Fruit fly (Drosophila melanogaster) whole organism, embryonic: ENCODE results near the gene Hr78.
A peak's percentile ranks its signal among the peaks of the same experiment; 100 is the strongest.

ENCODE experiments used
- Atf-2 ChIP-seq: fragments of 200-800 bp; sonication (Bioruptor generic); optimal IDR thresholded peaks from 2 replicates; lab custom pipeline; 2016; ENCODE audit warnings: missing biosample characterization, missing genetic modification characterization
- CG10147 ChIP-seq: fragments of 200-800 bp; sonication (Bioruptor generic); optimal IDR thresholded peaks from 2 replicates; lab custom pipeline; 2019; ENCODE audit warnings: missing biosample characterization, mild to moderate bottlenecking, missing genetic modification characterization, moderate library complexity
- CG11456 ChIP-seq: fragments of 200-800 bp; sonication (Bioruptor generic); IDR thresholded peaks from 3 replicates; pipeline ENCODE4 v1.3.6; 2022; ENCODE audit warnings: missing biosample characterization, missing genetic modification characterization
- CG11504 ChIP-seq: fragments of 200-800 bp; sonication (Bioruptor generic); optimal IDR thresholded peaks from 3 replicates; lab custom pipeline; 2019; ENCODE audit warnings: missing biosample characterization, mild to moderate bottlenecking, missing genetic modification characterization, moderate library complexity
- CG11560 ChIP-seq: fragments of 200-800 bp; sonication (Bioruptor generic); IDR thresholded peaks from 3 replicates; pipeline ENCODE4 v1.3.6; 2022; ENCODE audit warnings: missing biosample characterization, missing genetic modification characterization
- CG14860 ChIP-seq: fragments of 200-800 bp; sonication (Bioruptor generic); IDR thresholded peaks from 3 replicates; pipeline ENCODE4 v1.3.6; 2022; ENCODE audit warnings: missing biosample characterization, missing genetic modification characterization; ENCODE audit not compliant: partially characterized antibody
- CG1602 ChIP-seq: fragments of 200-800 bp; sonication (Bioruptor generic); optimal IDR thresholded peaks from 3 replicates; lab custom pipeline; 2016; ENCODE audit warnings: missing biosample characterization, missing genetic modification characterization
- CG1647 ChIP-seq: fragments of 200-800 bp; sonication (Bioruptor generic); optimal IDR thresholded peaks from 3 replicates; lab custom pipeline; 2016; ENCODE audit warnings: missing biosample characterization, missing genetic modification characterization
- CG17912 ChIP-seq: fragments of 200-800 bp; sonication (Bioruptor generic); optimal IDR thresholded peaks from 2 replicates; lab custom pipeline; 2018; ENCODE audit warnings: missing biosample characterization, mild to moderate bottlenecking, missing genetic modification characterization
- CG2712 ChIP-seq: fragments of 200-800 bp; optimal IDR thresholded peaks from 3 replicates; lab custom pipeline; 2019; ENCODE audit warnings: missing biosample characterization, mild to moderate bottlenecking, missing genetic modification characterization, moderate library complexity
- CG3281 ChIP-seq: fragments of 200-800 bp; sonication (Bioruptor generic); optimal IDR thresholded peaks from 3 replicates; lab custom pipeline; 2017; ENCODE audit warnings: missing biosample characterization, mild to moderate bottlenecking, missing genetic modification characterization
- CG3407 ChIP-seq: fragments of 200-800 bp; sonication (Bioruptor generic); optimal IDR thresholded peaks from 2 replicates; lab custom pipeline; 2018; ENCODE audit warnings: missing biosample characterization, mild to moderate bottlenecking, missing genetic modification characterization
- CG4282 ChIP-seq: fragments of 200-800 bp; sonication (Bioruptor generic); optimal IDR thresholded peaks from 2 replicates; lab custom pipeline; 2016; ENCODE audit warnings: missing biosample characterization, missing genetic modification characterization
- CG5953 ChIP-seq: fragments of 200-800 bp; sonication (Bioruptor generic); IDR thresholded peaks from 2 replicates; pipeline ENCODE4 v1.3.6; 2022; ENCODE audit warnings: missing biosample characterization, missing genetic modification characterization
- CG8924 ChIP-seq: fragments of 200-800 bp; optimal IDR thresholded peaks from 3 replicates; lab custom pipeline; 2019; ENCODE audit warnings: missing biosample characterization, mild to moderate bottlenecking, missing genetic modification characterization, moderate library complexity
- CG9609 ChIP-seq: fragments of 200-800 bp; sonication (Bioruptor generic); optimal IDR thresholded peaks from 3 replicates; lab custom pipeline; 2016; ENCODE audit warnings: missing biosample characterization, missing genetic modification characterization
- CG9727 ChIP-seq: fragments of 200-800 bp; sonication (Bioruptor generic); optimal IDR thresholded peaks from 3 replicates; lab custom pipeline; 2017; ENCODE audit warnings: missing biosample characterization, mild to moderate bottlenecking, missing genetic modification characterization
- CrebB ChIP-seq: fragments of 200-800 bp; sonication (Bioruptor generic); optimal IDR thresholded peaks from 3 replicates; lab custom pipeline; 2018; ENCODE audit warnings: missing biosample characterization, mild to moderate bottlenecking, missing genetic modification characterization
- Drgx ChIP-seq: fragments of 200-800 bp; sonication (Bioruptor generic); IDR thresholded peaks from 2 replicates; pipeline ENCODE4 v1.3.6; 2022; ENCODE audit warnings: missing biosample characterization, missing genetic modification characterization
- ERR ChIP-seq: fragments of 200-800 bp; sonication (Bioruptor generic); optimal IDR thresholded peaks from 2 replicates; lab custom pipeline; 2016; ENCODE audit warnings: missing biosample characterization, missing genetic modification characterization
- Gug ChIP-seq: fragments of 200-800 bp; sonication (Bioruptor generic); IDR thresholded peaks from 4 replicates; pipeline ENCODE4 v1.3.6; 2022; ENCODE audit warnings: missing biosample characterization, missing genetic modification characterization
- HHEX ChIP-seq: fragments of 200-800 bp; sonication (Bioruptor generic); optimal IDR thresholded peaks from 3 replicates; lab custom pipeline; 2017; ENCODE audit warnings: missing biosample characterization, mild to moderate bottlenecking, missing genetic modification characterization, missing genetic modification reagents
- Jarid2 ChIP-seq: fragments of 200-800 bp; sonication (Bioruptor generic); optimal IDR thresholded peaks from 3 replicates; lab custom pipeline; 2017; ENCODE audit warnings: mild to moderate bottlenecking, missing biosample characterization, missing genetic modification reagents, missing genetic modification characterization
- Lhr ChIP-seq: fragments of 200-800 bp; sonication (Bioruptor generic); optimal IDR thresholded peaks from 3 replicates; lab custom pipeline; 2017; ENCODE audit warnings: mild to moderate bottlenecking, missing biosample characterization, missing genetic modification reagents, missing genetic modification characterization
- MBD-R2 ChIP-seq: fragments of 200-800 bp; sonication (Bioruptor generic); IDR thresholded peaks from 2 replicates; pipeline ENCODE4 v1.3.6; 2022; ENCODE audit warnings: missing biosample characterization, missing genetic modification characterization
- MTF-1 ChIP-seq: fragments of 200-800 bp; sonication (Bioruptor generic); optimal IDR thresholded peaks from 2 replicates; lab custom pipeline; 2018; ENCODE audit warnings: missing biosample characterization, mild to moderate bottlenecking, missing genetic modification characterization, borderline replicate concordance
- Mad ChIP-seq: fragments of 200-800 bp; sonication (Bioruptor generic); optimal IDR thresholded peaks from 2 replicates; lab custom pipeline; 2016; ENCODE audit warnings: missing biosample characterization, missing genetic modification characterization
- Optix ChIP-seq: fragments of 200-800 bp; sonication (Bioruptor generic); IDR thresholded peaks from 3 replicates; pipeline ENCODE4 v1.3.6; 2022; ENCODE audit warnings: missing biosample characterization, missing genetic modification characterization
- Scr ChIP-seq: fragments of 200-800 bp; sonication (Bioruptor generic); IDR thresholded peaks from 2 replicates; pipeline ENCODE4 v1.3.6; 2022; ENCODE audit warnings: missing biosample characterization, missing genetic modification characterization; ENCODE audit not compliant: partially characterized antibody
- aop ChIP-seq: fragments of 200-800 bp; sonication (Bioruptor generic); IDR thresholded peaks from 2 replicates; pipeline ENCODE4 v1.3.6; 2022; ENCODE audit warnings: missing biosample characterization, missing genetic modification characterization
- ase ChIP-seq: fragments of 200-800 bp; sonication (Bioruptor generic); IDR thresholded peaks from 3 replicates; pipeline ENCODE4 v1.3.6; 2022; ENCODE audit warnings: missing biosample characterization, missing genetic modification characterization
- bab2 ChIP-seq: fragments of 200-800 bp; sonication (Bioruptor generic); optimal IDR thresholded peaks from 2 replicates; lab custom pipeline; 2016; ENCODE audit warnings: missing biosample characterization, missing genetic modification characterization
- da ChIP-seq: fragments of 200-800 bp; sonication (Bioruptor generic); optimal IDR thresholded peaks from 2 replicates; lab custom pipeline; 2016; ENCODE audit warnings: missing biosample characterization, missing genetic modification characterization
- gcm ChIP-seq: fragments of 200-800 bp; sonication (Bioruptor generic); optimal IDR thresholded peaks from 2 replicates; lab custom pipeline; 2019; ENCODE audit warnings: missing biosample characterization, mild to moderate bottlenecking, missing genetic modification characterization, moderate library complexity
- grn ChIP-seq: fragments of 200-800 bp; sonication (Bioruptor generic); optimal IDR thresholded peaks from 3 replicates; lab custom pipeline; 2017; ENCODE audit warnings: missing biosample characterization, missing genetic modification characterization
- gt ChIP-seq: fragments of 200-800 bp; sonication (Bioruptor generic); IDR thresholded peaks from 2 replicates; pipeline ENCODE4 v1.3.6; 2022; ENCODE audit warnings: missing biosample characterization, missing genetic modification characterization
- kah ChIP-seq: fragments of 200-800 bp; sonication (Bioruptor generic); optimal IDR thresholded peaks from 2 replicates; lab custom pipeline; 2018; ENCODE audit warnings: missing biosample characterization, mild to moderate bottlenecking, missing genetic modification characterization
- knrl ChIP-seq: fragments of 200-800 bp; sonication (Bioruptor generic); IDR thresholded peaks from 3 replicates; pipeline ENCODE4 v1.3.6; 2022; ENCODE audit warnings: missing biosample characterization, missing genetic modification characterization; ENCODE audit not compliant: partially characterized antibody
- lab ChIP-seq: fragments of 200-800 bp; sonication (Bioruptor generic); optimal IDR thresholded peaks from 3 replicates; lab custom pipeline; 2017; ENCODE audit warnings: missing biosample characterization, missing genetic modification characterization, mild to moderate bottlenecking, moderate library complexity, missing genetic modification reagents
- org-1 ChIP-seq: fragments of 200-800 bp; sonication (Bioruptor generic); optimal IDR thresholded peaks from 2 replicates; lab custom pipeline; 2017; ENCODE audit warnings: missing biosample characterization, missing genetic modification characterization
- pum ChIP-seq: fragments of 200-800 bp; sonication (Bioruptor generic); optimal IDR thresholded peaks from 2 replicates; lab custom pipeline; 2016; ENCODE audit warnings: missing biosample characterization, missing genetic modification characterization
- seq ChIP-seq: fragments of 200-800 bp; sonication (Bioruptor generic); IDR thresholded peaks from 2 replicates; pipeline ENCODE4 v1.3.6; 2022; ENCODE audit warnings: missing biosample characterization, missing genetic modification characterization
- sisA ChIP-seq: fragments of 200-800 bp; sonication (Bioruptor generic); IDR thresholded peaks from 2 replicates; pipeline ENCODE4 v1.3.6; 2022; ENCODE audit warnings: missing biosample characterization, missing genetic modification characterization
- sqz ChIP-seq: fragments of 200-800 bp; sonication (Bioruptor generic); optimal IDR thresholded peaks from 3 replicates; lab custom pipeline; 2018; ENCODE audit warnings: missing biosample characterization, mild to moderate bottlenecking, missing genetic modification characterization
- sr ChIP-seq: fragments of 200-800 bp; sonication (Bioruptor generic); IDR thresholded peaks from 3 replicates; pipeline ENCODE4 v1.3.6; 2022; ENCODE audit warnings: missing biosample characterization, missing genetic modification characterization
- tll ChIP-seq, 2 experiments: fragments of 200-800 bp in 1 of 2; fragments of >200 bp in 1 of 2; sonication (Bioruptor generic) in 1 of 2; optimal IDR thresholded peaks; 2 replicates each; lab custom pipeline; 2017 to 2019; ENCODE audit warnings: missing biosample characterization in 2 of 2, missing genetic modification characterization in 2 of 2, mild to moderate bottlenecking in 1 of 2, moderate library complexity in 1 of 2
- tna ChIP-seq: fragments of 200-800 bp; sonication (Bioruptor generic); IDR thresholded peaks from 2 replicates; pipeline ENCODE4 v1.3.6; 2022; ENCODE audit warnings: missing biosample characterization, missing genetic modification characterization; ENCODE audit not compliant: partially characterized antibody
- trem ChIP-seq: fragments of 200-800 bp; optimal IDR thresholded peaks from 3 replicates; lab custom pipeline; 2019; ENCODE audit warnings: missing biosample characterization, mild to moderate bottlenecking, missing genetic modification characterization, moderate library complexity
- tx ChIP-seq: fragments of 200-800 bp; sonication (Bioruptor generic); optimal IDR thresholded peaks from 2 replicates; lab custom pipeline; 2016; ENCODE audit warnings: missing biosample characterization, missing genetic modification characterization
- wdn ChIP-seq: fragments of 200-800 bp; sonication (Bioruptor generic); IDR thresholded peaks from 2 replicates; pipeline ENCODE4 v1.3.6; 2022; ENCODE audit warnings: missing biosample characterization, missing genetic modification characterization
- yki ChIP-seq: fragments of >200 bp; optimal IDR thresholded peaks from 3 replicates; lab custom pipeline; 2018
- zf30C ChIP-seq: fragments of 200-800 bp; sonication (Bioruptor generic); optimal IDR thresholded peaks from 3 replicates; lab custom pipeline; 2018; ENCODE audit warnings: missing biosample characterization, mild to moderate bottlenecking, missing genetic modification characterization

Hr78 gene

dm6 chr3L:21483837-21484236 is 13.5 kb downstream of the Hr78 start (continued):
- TF ChIP-seq gcm (GFP tag; lab: Kevin White, UChicago) (no peak), kah (GFP tag; lab: Kevin White, UChicago) (no peak), CG17912 (peak; percentile 54), da (GFP tag; lab: Kevin White, UChicago) (no peak), MBD-R2 (GFP tag; lab: Robert Waterston, UW) (peak; percentile 19; the same call in 1 of the 2 replicates), wdn (no peak), aop (GFP tag; lab: Robert Waterston, UW) (no peak), CG11456 (no peak), CG14860 (GFP tag; lab: Robert Waterston, UW) (no peak), Mad (GFP tag; lab: Kevin White, UChicago) (no peak), trem (tag; lab: Kevin White, UChicago) (peak; percentile 95), CG3407 (no peak), Atf-2 (GFP tag; lab: Kevin White, UChicago) (no peak), bab2 (GFP tag; lab: Kevin White, UChicago) (peak; percentile 17), CG9727 (GFP tag; lab: Kevin White, UChicago) (no peak), org-1 (GFP tag; lab: Kevin White, UChicago) (no peak), CrebB (no peak), tx (GFP tag; lab: Kevin White, UChicago) (no peak), CG4282 (GFP tag; lab: Kevin White, UChicago) (no peak), seq (no peak), HHEX (GFP tag; lab: Kevin White, UChicago) (no peak), CG8924 (tag; lab: Kevin White, UChicago) (no peak), lab (GFP tag; lab: Kevin White, UChicago) (no peak), Drgx (GFP tag; lab: Robert Waterston, UW) (no peak), zf30C (no peak), Scr (GFP tag; lab: Robert Waterston, UW) (0 out of 2 replicates have a peak, but pooled peaks have one; percentile 22), Lhr (GFP tag; lab: Kevin White, UChicago) (peak; percentile 95), knrl (GFP tag; lab: Robert Waterston, UW) (peak; percentile 50; the same call in 1 of the 3 replicates), yki (lab: Kevin White, UChicago) (no peak), Jarid2 (GFP tag; lab: Kevin White, UChicago) (no peak), Gug (no peak), ERR (GFP tag; lab: Kevin White, UChicago) (peak; percentile 36), ase (no peak), CG10147 (GFP tag; lab: Kevin White, UChicago) (peak; percentile 38), CG3281 (GFP tag; lab: Kevin White, UChicago) (no peak), CG5953 (GFP tag; lab: Robert Waterston, UW) (no peak), sr (GFP tag; lab: Robert Waterston, UW) (no peak), CG1602 (GFP tag; lab: Kevin White, UChicago) (no peak), grn (GFP tag; lab: Kevin White, UChicago) (no peak), Optix (GFP tag; lab: Robert Waterston, UW) (no peak), tna (GFP tag; lab: Robert Waterston, UW) (peak; percentile 13; the same call in 1 of the 2 replicates), sisA (GFP tag; lab: Robert Waterston, UW) (no peak), sqz (GFP tag; lab: Kevin White, UChicago) (no peak), MTF-1 (GFP tag; lab: Kevin White, UChicago) (no peak), gt (GFP tag; lab: Robert Waterston, UW) (no peak), CG1647 (no peak), CG11504 (tag; lab: Kevin White, UChicago) (no peak), CG11560 (tag; lab: Robert Waterston, UW) (no peak; the same call in 2 of the 3 replicates), tll (GFP tag; optimal IDR thresholded peaks at IDR 0.05; lab: Kevin White, UChicago) (no peak), pum (GFP tag; lab: Kevin White, UChicago) (peak; percentile 25), CG9609 (GFP tag; lab: Kevin White, UChicago) (no peak), CG2712 (tag; lab: Kevin White, UChicago) (peak; percentile 47)
